Worm (Caenorhabditis elegans) whole organism, midembryonic: ENCODE measurements around the gene clec-179.

ENCODE experiments used
- T22C8.4 ChIP-seq: fragments of 200-800 bp; sonication (Bioruptor generic); IDR thresholded peaks from 2 replicates; pipeline ENCODE4 v1.3.6; 2022; ENCODE audit warnings: missing genetic modification characterization, missing compliant biosample characterization
- flt-1 ChIP-seq: fragments of 200-800 bp; sonication (Bioruptor generic); IDR thresholded peaks from 2 replicates; pipeline ENCODE4 v1.3.6; 2022; ENCODE audit warnings: missing genetic modification characterization, missing compliant biosample characterization
- med-1 ChIP-seq: sonication (generic microtip); optimal IDR thresholded peaks from 2 replicates; lab custom pipeline; 2017; ENCODE audit warnings: missing genetic modification characterization, mild to moderate bottlenecking, missing compliant biosample characterization, antibody characterized with exemption, missing genetic modification reagents; ENCODE audit not compliant: insufficient read depth
- tab-1 ChIP-seq: fragments of 200-800 bp; sonication (Bioruptor generic); IDR thresholded peaks from 2 replicates; pipeline ENCODE4 v1.3.6; 2022; ENCODE audit warnings: missing genetic modification characterization, missing compliant biosample characterization
- ztf-23 ChIP-seq: fragments of 200-800 bp; sonication (Bioruptor generic); IDR thresholded peaks from 2 replicates; pipeline ENCODE4 v1.3.6; 2022; ENCODE audit warnings: missing genetic modification reagents, missing genetic modification characterization, missing compliant biosample characterization

DNA sequence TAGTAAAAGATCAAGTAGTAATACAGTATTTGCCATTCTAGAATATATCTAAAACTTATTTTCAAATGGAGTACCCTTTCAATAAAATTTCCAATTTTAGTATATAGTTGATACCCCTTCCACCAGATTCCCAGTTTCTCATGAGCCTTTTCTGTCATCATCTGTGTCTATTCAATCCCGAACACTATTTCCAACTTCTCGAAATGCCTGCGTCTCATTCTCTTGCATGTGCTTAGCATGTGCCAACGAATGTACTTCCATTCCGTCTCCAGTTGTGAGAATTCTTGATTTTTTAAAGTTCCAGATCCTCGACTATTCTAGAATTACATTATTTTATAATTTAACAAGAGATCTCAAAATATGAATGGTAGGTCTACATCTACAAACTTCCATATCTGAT is 17.9 kb downstream of the clec-179 start, which contains the start of gene C42D4.18:
- TF ChIP-seq tab-1 (GFP tag; lab: Robert Waterston, UW): no peak
- TF ChIP-seq T22C8.4 (GFP tag; lab: Robert Waterston, UW): no peak
- TF ChIP-seq flt-1 (GFP tag; lab: Robert Waterston, UW): no peak
- TF ChIP-seq med-1: no peak
- TF ChIP-seq ztf-23 (GFP tag; lab: Robert Waterston, UW): no peak
